Worm (Caenorhabditis elegans) whole organism, late embryonic: Measurements from ENCODE around the gene dhps-1.

Experiments used
- C08G9.2 ChIP-seq: sonication (generic microtip); optimal IDR thresholded peaks from 2 replicates; lab custom pipeline; 2016; ENCODE audit warnings: mild to moderate bottlenecking, missing genetic modification characterization, moderate library complexity, missing compliant biosample characterization
- C38D4.7 ChIP-seq: fragments of 200-800 bp; sonication (Bioruptor generic); optimal IDR thresholded peaks from 2 replicates; lab custom pipeline; 2018; ENCODE audit warnings: mild to moderate bottlenecking, missing genetic modification characterization, moderate library complexity, missing compliant biosample characterization
- K02D7.2 ChIP-seq: sonication (generic microtip); optimal IDR thresholded peaks from 2 replicates; lab custom pipeline; 2017; ENCODE audit warnings: mild to moderate bottlenecking, missing genetic modification characterization, missing compliant biosample characterization
- K09A11.1 ChIP-seq: sonication (generic microtip); optimal IDR thresholded peaks from 2 replicates; lab custom pipeline; 2017; ENCODE audit warnings: antibody characterized with exemption, mild to moderate bottlenecking, missing genetic modification characterization, missing compliant biosample characterization; ENCODE audit not compliant: insufficient read depth
- T23F11.4 ChIP-seq: fragments of 200-800 bp; sonication (Bioruptor generic); optimal IDR thresholded peaks from 2 replicates; lab custom pipeline; 2018; ENCODE audit warnings: mild to moderate bottlenecking, missing genetic modification characterization, missing compliant biosample characterization
- Y22D7AL.16 ChIP-seq: sonication (generic microtip); optimal IDR thresholded peaks from 2 replicates; lab custom pipeline; 2016; ENCODE audit warnings: missing genetic modification characterization, missing compliant biosample characterization
- ahr-1 ChIP-seq: sonication (generic microtip); optimal IDR thresholded peaks from 2 replicates; lab custom pipeline; 2016; ENCODE audit warnings: missing genetic modification characterization, missing compliant biosample characterization
- ceh-14 ChIP-seq: sonication (generic microtip); optimal IDR thresholded peaks from 2 replicates; lab custom pipeline; 2016; ENCODE audit warnings: missing genotype, missing genetic modification characterization, missing compliant biosample characterization
- ceh-18 ChIP-seq: sonication (generic microtip); optimal IDR thresholded peaks from 2 replicates; lab custom pipeline; 2016; ENCODE audit warnings: missing genetic modification characterization, missing compliant biosample characterization
- ceh-19 ChIP-seq: fragments of 200-800 bp; sonication (Bioruptor generic); optimal IDR thresholded peaks from 2 replicates; lab custom pipeline; 2018; ENCODE audit warnings: mild to moderate bottlenecking, missing genetic modification characterization, missing compliant biosample characterization
- ceh-2 ChIP-seq: sonication (generic microtip); optimal IDR thresholded peaks from 2 replicates; lab custom pipeline; 2016; ENCODE audit warnings: missing genotype, missing genetic modification characterization, missing compliant biosample characterization
- ceh-22 ChIP-seq: sonication (generic microtip); optimal IDR thresholded peaks from 2 replicates; lab custom pipeline; 2017; ENCODE audit warnings: missing biosample characterization, missing genetic modification characterization
- ceh-24 ChIP-seq: sonication (generic microtip); optimal IDR thresholded peaks from 2 replicates; lab custom pipeline; 2016; ENCODE audit warnings: mild to moderate bottlenecking, missing genetic modification characterization, missing compliant biosample characterization
- ceh-30 ChIP-seq: fragments of 150-350 bp; optimal IDR thresholded peaks from 2 replicates; lab custom pipeline; 2014; ENCODE audit warnings: missing biosample characterization, missing genetic modification characterization
- ceh-31 ChIP-seq: sonication (generic microtip); optimal IDR thresholded peaks from 2 replicates; lab custom pipeline; 2016; ENCODE audit warnings: missing genetic modification characterization, missing compliant biosample characterization
- ceh-34 ChIP-seq: sonication (generic microtip); optimal IDR thresholded peaks from 2 replicates; lab custom pipeline; 2016; ENCODE audit warnings: mild to moderate bottlenecking, missing genetic modification characterization, missing compliant biosample characterization
- ceh-48 ChIP-seq: sonication (generic microtip); optimal IDR thresholded peaks from 2 replicates; lab custom pipeline; 2016; ENCODE audit warnings: missing genetic modification characterization, inconsistent platforms, missing compliant biosample characterization
- ceh-6 ChIP-seq: fragments of 200-800 bp; sonication (Bioruptor generic); optimal IDR thresholded peaks from 2 replicates; lab custom pipeline; 2018; ENCODE audit warnings: mild to moderate bottlenecking, missing genetic modification characterization, missing compliant biosample characterization
- che-1 ChIP-seq: sonication (generic microtip); optimal IDR thresholded peaks from 2 replicates; lab custom pipeline; 2016; ENCODE audit warnings: mild to moderate bottlenecking, missing genetic modification characterization, missing compliant biosample characterization
- dmd-4 ChIP-seq: sonication (generic microtip); optimal IDR thresholded peaks from 2 replicates; lab custom pipeline; 2016; ENCODE audit warnings: borderline replicate concordance, missing genetic modification characterization, missing compliant biosample characterization
- elt-2 ChIP-seq: sonication (generic microtip); optimal IDR thresholded peaks from 2 replicates; lab custom pipeline; 2016; ENCODE audit warnings: missing genetic modification reagents, missing genetic modification characterization, missing compliant biosample characterization
- elt-4 ChIP-seq: sonication (generic microtip); optimal IDR thresholded peaks from 2 replicates; lab custom pipeline; 2016; ENCODE audit warnings: missing genetic modification characterization, missing compliant biosample characterization
- ets-4 ChIP-seq: sonication (generic microtip); optimal IDR thresholded peaks from 2 replicates; lab custom pipeline; 2016; ENCODE audit warnings: missing genetic modification characterization, missing compliant biosample characterization
- eyg-1 ChIP-seq: sonication (generic microtip); optimal IDR thresholded peaks from 2 replicates; lab custom pipeline; 2016; ENCODE audit warnings: missing genotype, missing genetic modification characterization, missing compliant biosample characterization
- fkh-10 ChIP-seq: fragments of 150-350 bp; optimal IDR thresholded peaks from 2 replicates; lab custom pipeline; 2014; ENCODE audit warnings: missing biosample characterization, missing genetic modification reagents, missing genetic modification characterization
- gmeb-2 ChIP-seq: sonication (generic microtip); optimal IDR thresholded peaks from 2 replicates; lab custom pipeline; 2016; ENCODE audit warnings: missing genetic modification characterization, inconsistent platforms, missing compliant biosample characterization
- hlh-13 ChIP-seq: fragments of 200-800 bp; sonication (Bioruptor generic); optimal IDR thresholded peaks from 2 replicates; lab custom pipeline; 2018; ENCODE audit warnings: mild to moderate bottlenecking, missing genetic modification characterization, missing compliant biosample characterization
- hlh-15 ChIP-seq: sonication (generic microtip); optimal IDR thresholded peaks from 2 replicates; lab custom pipeline; 2016; ENCODE audit warnings: missing genetic modification characterization, missing compliant biosample characterization
- hlh-6 ChIP-seq: sonication (generic microtip); optimal IDR thresholded peaks from 2 replicates; lab custom pipeline; 2016; ENCODE audit warnings: missing genotype, missing genetic modification characterization, missing compliant biosample characterization
- lim-6 ChIP-seq: sonication (generic microtip); optimal IDR thresholded peaks from 2 replicates; lab custom pipeline; 2016; ENCODE audit warnings: missing genetic modification characterization, missing compliant biosample characterization
- lin-11 ChIP-seq: fragments of 200-800 bp; sonication (Bioruptor generic); optimal IDR thresholded peaks from 2 replicates; lab custom pipeline; 2018; ENCODE audit warnings: mild to moderate bottlenecking, missing genetic modification characterization, missing compliant biosample characterization
- madf-2 ChIP-seq: sonication (generic microtip); optimal IDR thresholded peaks from 2 replicates; lab custom pipeline; 2017; ENCODE audit warnings: missing genetic modification characterization, missing compliant biosample characterization
- nfya-1 ChIP-seq: sonication (generic microtip); optimal IDR thresholded peaks from 2 replicates; lab custom pipeline; 2017; ENCODE audit warnings: missing genetic modification characterization, mild to moderate bottlenecking, missing compliant biosample characterization, antibody characterized with exemption, moderate library complexity
- nhr-232 ChIP-seq: sonication (generic microtip); optimal IDR thresholded peaks from 2 replicates; lab custom pipeline; 2016; ENCODE audit warnings: missing genetic modification characterization, missing compliant biosample characterization
- pat-9 ChIP-seq: fragments of 200-800 bp; sonication (Bioruptor generic); optimal IDR thresholded peaks from 2 replicates; lab custom pipeline; 2018; ENCODE audit warnings: mild to moderate bottlenecking, missing genetic modification characterization, moderate library complexity, missing compliant biosample characterization
- pha-2 ChIP-seq: sonication (generic microtip); optimal IDR thresholded peaks from 2 replicates; lab custom pipeline; 2017; ENCODE audit warnings: mild to moderate bottlenecking, missing genetic modification characterization, missing compliant biosample characterization
- ref-2 ChIP-seq: sonication (generic microtip); optimal IDR thresholded peaks from 2 replicates; lab custom pipeline; 2016; ENCODE audit warnings: missing genetic modification characterization, missing compliant biosample characterization
- rnt-1 ChIP-seq: sonication (generic microtip); optimal IDR thresholded peaks from 2 replicates; lab custom pipeline; 2016; ENCODE audit warnings: missing genetic modification characterization, missing compliant biosample characterization
- sdc-2 ChIP-seq: sonication (generic microtip); optimal IDR thresholded peaks from 2 replicates; lab custom pipeline; 2016; ENCODE audit warnings: missing genotype, missing genetic modification characterization, missing compliant biosample characterization
- sox-2 ChIP-seq: fragments of 200-800 bp; sonication (Bioruptor generic); IDR thresholded peaks from 2 replicates; pipeline ENCODE4 v1.3.6; 2022; ENCODE audit warnings: missing genetic modification reagents, missing genetic modification characterization, missing compliant biosample characterization
- sox-4 ChIP-seq: sonication (generic microtip); optimal IDR thresholded peaks from 2 replicates; lab custom pipeline; 2017; ENCODE audit warnings: mild to moderate bottlenecking, missing genetic modification characterization, inconsistent platforms, missing compliant biosample characterization
- tbx-2 ChIP-seq: sonication (generic microtip); optimal IDR thresholded peaks from 2 replicates; lab custom pipeline; 2016; ENCODE audit warnings: missing genetic modification characterization, missing compliant biosample characterization
- ttx-3 ChIP-seq: sonication (generic microtip); optimal IDR thresholded peaks from 2 replicates; lab custom pipeline; 2016; ENCODE audit warnings: missing genetic modification reagents, missing genetic modification characterization, missing compliant biosample characterization
- unc-3 ChIP-seq, 2 experiments: fragments of 200-800 bp in 1 of 2; sonication (Bioruptor generic) in 1 of 2; sonication (generic microtip) in 1 of 2; conservative IDR thresholded peaks in 1 of 2; optimal IDR thresholded peaks in 1 of 2; 2 replicates each; pipeline versions ENCODE4 v1.3.6 to Lab custom; 2016 to 2022; ENCODE audit warnings: missing compliant biosample characterization in 2 of 2, missing genetic modification characterization in 2 of 2, missing genetic modification reagents in 1 of 2
- unc-42 ChIP-seq: sonication (generic microtip); optimal IDR thresholded peaks from 2 replicates; lab custom pipeline; 2016; ENCODE audit warnings: missing genotype, missing genetic modification characterization, missing compliant biosample characterization
- unc-55 ChIP-seq: sonication (generic microtip); optimal IDR thresholded peaks from 2 replicates; lab custom pipeline; 2017; ENCODE audit warnings: missing biosample characterization, missing genetic modification reagents, missing genetic modification characterization
- unc-86 ChIP-seq: sonication (generic microtip); optimal IDR thresholded peaks from 2 replicates; lab custom pipeline; 2016; ENCODE audit warnings: missing genetic modification characterization, missing compliant biosample characterization
- zip-5 ChIP-seq: sonication (generic microtip); optimal IDR thresholded peaks from 2 replicates; lab custom pipeline; 2016; ENCODE audit warnings: missing genetic modification characterization, missing compliant biosample characterization
- ztf-16 ChIP-seq: sonication (generic microtip); optimal IDR thresholded peaks from 2 replicates; lab custom pipeline; 2017; ENCODE audit warnings: missing genetic modification characterization, missing compliant biosample characterization

The dhps-1 gene

ce11 chrII:11958793-11959574 lies 33.8 kb upstream of the dhps-1 start:
- TF ChIP-seq sox-2 (GFP tag; lab: Robert Waterston, UW) (peak; percentile 5; the same call in 1 of the 2 replicates), Y22D7AL.16 (tag; lab: Kevin White, UChicago) (peak; percentile 3), zip-5 (tag; lab: Kevin White, UChicago) (peak; percentile 2), ets-4 (no peak), dmd-4 (peak; percentile 44), ceh-31 (peak; percentile 23), C38D4.7 (peak; percentile 42), rnt-1 (peak; percentile 58), gmeb-2 (tag; lab: Kevin White, UChicago) (peak; percentile 53), ceh-6 (GFP tag; lab: Kevin White, UChicago) (peak; percentile 60), pat-9 (tag; lab: Kevin White, UChicago) (peak; percentile 60), nfya-1 (tag; lab: Kevin White, UChicago) (peak; percentile 40), ttx-3 (tag; lab: Kevin White, UChicago) (peak; percentile 42), K02D7.2 (no peak), sdc-2 (tag; lab: Kevin White, UChicago) (peak; percentile 45), ceh-30 (tag; lab: Kevin White, UChicago) (no peak), madf-2 (tag; lab: Kevin White, UChicago) (peak; percentile 11), elt-2 (tag; lab: Kevin White, UChicago) (peak; percentile 65), ceh-22 (tag; lab: Kevin White, UChicago) (no peak), hlh-6 (tag; lab: Kevin White, UChicago) (peak; percentile 53), ceh-14 (tag; lab: Kevin White, UChicago) (peak; percentile 61), ceh-24 (tag; lab: Kevin White, UChicago) (no peak), unc-55 (GFP tag; lab: Kevin White, UChicago) (no peak), ceh-2 (tag; lab: Kevin White, UChicago) (peak; percentile 19), elt-4 (tag; lab: Kevin White, UChicago) (no peak), ceh-48 (tag; lab: Kevin White, UChicago) (peak; percentile 40), hlh-13 (GFP tag; lab: Kevin White, UChicago) (peak; percentile 48), K09A11.1 (peak; percentile 36), pha-2 (tag; lab: Kevin White, UChicago) (peak; percentile 23), lim-6 (tag; lab: Kevin White, UChicago) (no peak), che-1 (tag; lab: Kevin White, UChicago) (peak; percentile 54), C08G9.2 (tag; lab: Kevin White, UChicago) (peak; percentile 3), unc-3 (GFP tag; conservative IDR thresholded peaks at IDR 0.05; lab: Robert Waterston, UW) (peak; percentile 48; the same call in 1 of the 2 replicates), unc-3 (tag; optimal IDR thresholded peaks at IDR 0.05; lab: Kevin White, UChicago) (no peak), hlh-15 (tag; lab: Kevin White, UChicago) (peak; percentile 8), unc-86 (tag; lab: Kevin White, UChicago) (peak; percentile 39), ahr-1 (tag; lab: Kevin White, UChicago) (no peak), nhr-232 (peak; percentile 48), unc-42 (tag; lab: Kevin White, UChicago) (peak; percentile 1), fkh-10 (GFP tag; lab: Kevin White, UChicago) (no peak), ref-2 (peak; percentile 63), sox-4 (peak; percentile 66), ceh-34 (tag; lab: Kevin White, UChicago) (peak; percentile 11), ceh-18 (tag; lab: Kevin White, UChicago) (peak; percentile 44), T23F11.4 (GFP tag; lab: Kevin White, UChicago) (peak; percentile 34), eyg-1 (tag; lab: Kevin White, UChicago) (no peak), ceh-19 (GFP tag; lab: Kevin White, UChicago) (peak; percentile 49), lin-11 (tag; lab: Kevin White, UChicago) (peak; percentile 22), ztf-16 (tag; lab: Kevin White, UChicago) (peak; percentile 22), tbx-2 (tag; lab: Kevin White, UChicago) (peak; percentile 38)
